Fruit fly (Drosophila melanogaster) whole organism, prepupa: ENCODE data around the gene IFT43.

Source experiments
- Blimp-1 ChIP-seq: fragments of 200-800 bp; sonication (Bioruptor generic); optimal IDR thresholded peaks from 3 replicates; lab custom pipeline; 2017; ENCODE audit warnings: missing biosample characterization, missing genetic modification characterization, mild to moderate bottlenecking, moderate library complexity, missing genetic modification reagents
- CG10631 ChIP-seq: fragments of 200-800 bp; sonication (Bioruptor generic); optimal IDR thresholded peaks from 2 replicates; lab custom pipeline; 2016; ENCODE audit warnings: missing biosample characterization, missing genetic modification characterization
- CG11762 ChIP-seq: fragments of 200-800 bp; sonication (Bioruptor generic); optimal IDR thresholded peaks from 3 replicates; lab custom pipeline; 2016; ENCODE audit warnings: missing biosample characterization, missing genetic modification characterization; ENCODE audit not compliant: insufficient read depth
- CG11902 ChIP-seq: fragments of 200-800 bp; sonication (Bioruptor generic); optimal IDR thresholded peaks from 3 replicates; lab custom pipeline; 2016; ENCODE audit warnings: missing biosample characterization, missing genetic modification characterization
- CG15336 ChIP-seq: fragments of 200-800 bp; sonication (Bioruptor generic); IDR thresholded peaks from 2 replicates; pipeline ENCODE4 v1.3.6; 2022; ENCODE audit warnings: missing biosample characterization, missing genetic modification characterization
- CG3032 ChIP-seq: fragments of 200-800 bp; optimal IDR thresholded peaks from 2 replicates; lab custom pipeline; 2019; ENCODE audit warnings: missing biosample characterization, mild to moderate bottlenecking, missing genetic modification characterization, moderate library complexity
- CG32006 ChIP-seq: fragments of 200-800 bp; sonication (Bioruptor generic); optimal IDR thresholded peaks from 3 replicates; lab custom pipeline; 2017; ENCODE audit warnings: missing biosample characterization, mild to moderate bottlenecking, missing genetic modification characterization
- CG6163 ChIP-seq: fragments of 200-800 bp; sonication (Bioruptor generic); IDR thresholded peaks from 3 replicates; pipeline ENCODE4 v1.3.6; 2022; ENCODE audit warnings: missing biosample characterization, missing genetic modification characterization
- CG6792 ChIP-seq: fragments of 200-800 bp; sonication (Bioruptor generic); optimal IDR thresholded peaks from 3 replicates; lab custom pipeline; 2016; ENCODE audit warnings: missing biosample characterization, missing genetic modification characterization
- CG6854 ChIP-seq: fragments of 200-800 bp; sonication (Bioruptor generic); optimal IDR thresholded peaks from 2 replicates; lab custom pipeline; 2017; ENCODE audit warnings: missing biosample characterization, mild to moderate bottlenecking, missing genetic modification characterization
- CG8319 ChIP-seq: fragments of 200-800 bp; sonication (Bioruptor generic); optimal IDR thresholded peaks from 3 replicates; lab custom pipeline; 2016; ENCODE audit warnings: missing biosample characterization, missing genetic modification characterization
- CG9139 ChIP-seq: fragments of 200-800 bp; sonication (Bioruptor generic); optimal IDR thresholded peaks from 3 replicates; lab custom pipeline; 2017; ENCODE audit warnings: missing biosample characterization, mild to moderate bottlenecking, missing genetic modification characterization
- Eip78C ChIP-seq: fragments of 200-800 bp; sonication (Bioruptor generic); peaks from one replicate; lab custom pipeline; 2016; ENCODE audit warnings: missing biosample characterization, missing genetic modification characterization
- Eip93F ChIP-seq: fragments of 200-800 bp; sonication (Bioruptor generic); optimal IDR thresholded peaks from 2 replicates; lab custom pipeline; 2016; ENCODE audit warnings: missing biosample characterization, mild to moderate bottlenecking, missing genetic modification characterization
- Ets96B ChIP-seq: fragments of 200-800 bp; optimal IDR thresholded peaks from 2 replicates; lab custom pipeline; 2019; ENCODE audit warnings: missing biosample characterization, mild to moderate bottlenecking, missing genetic modification characterization, moderate library complexity
- Hr39 ChIP-seq: fragments of 200-800 bp; sonication (Bioruptor generic); optimal IDR thresholded peaks from 2 replicates; lab custom pipeline; 2016; ENCODE audit warnings: missing biosample characterization, missing genetic modification characterization
- Hr4 ChIP-seq: fragments of 200-800 bp; sonication (Bioruptor generic); optimal IDR thresholded peaks from 3 replicates; lab custom pipeline; 2016; ENCODE audit warnings: missing biosample characterization, missing genetic modification characterization
- Lpt ChIP-seq: fragments of 200-800 bp; sonication (Bioruptor generic); optimal IDR thresholded peaks from 3 replicates; lab custom pipeline; 2016; ENCODE audit warnings: missing biosample characterization, missing genetic modification characterization
- Smox ChIP-seq: fragments of 200-800 bp; sonication (Bioruptor generic); optimal IDR thresholded peaks from 3 replicates; lab custom pipeline; 2016; ENCODE audit warnings: missing biosample characterization, missing genetic modification characterization
- achi ChIP-seq: fragments of 200-800 bp; sonication (Bioruptor generic); optimal IDR thresholded peaks from 3 replicates; lab custom pipeline; 2016; ENCODE audit warnings: missing biosample characterization, missing genetic modification characterization
- dsx ChIP-seq: fragments of 200-800 bp; optimal IDR thresholded peaks from 3 replicates; lab custom pipeline; 2019; ENCODE audit warnings: missing biosample characterization, mild to moderate bottlenecking, missing genetic modification characterization, moderate library complexity; ENCODE audit not compliant: poor library complexity, severe bottlenecking
- esn ChIP-seq: fragments of 200-800 bp; sonication (Bioruptor generic); optimal IDR thresholded peaks from 2 replicates; lab custom pipeline; 2016; ENCODE audit warnings: missing biosample characterization, mild to moderate bottlenecking, missing genetic modification characterization, moderate library complexity
- fd85E ChIP-seq: fragments of 200-800 bp; sonication (Bioruptor generic); optimal IDR thresholded peaks from 3 replicates; lab custom pipeline; 2016; ENCODE audit warnings: missing biosample characterization, missing genetic modification characterization
- lz ChIP-seq: fragments of 200-800 bp; sonication (Bioruptor generic); optimal IDR thresholded peaks from 3 replicates; lab custom pipeline; 2016; ENCODE audit warnings: missing biosample characterization, missing genetic modification characterization
- pdm3 ChIP-seq: fragments of 200-800 bp; sonication (Bioruptor generic); optimal IDR thresholded peaks from 3 replicates; lab custom pipeline; 2016; ENCODE audit warnings: missing biosample characterization, missing genetic modification characterization
- salr ChIP-seq, 2 experiments: fragments of 200-800 bp; sonication (Bioruptor generic); optimal IDR thresholded peaks; 3 replicates each; lab custom pipeline; 2016 to 2018; ENCODE audit warnings: missing biosample characterization in 2 of 2, missing genetic modification characterization in 2 of 2, mild to moderate bottlenecking in 1 of 2
- ss ChIP-seq, 2 experiments: fragments of 200-800 bp; sonication (Bioruptor generic); optimal IDR thresholded peaks; 2 replicates in 1 of 2; 3 replicates in 1 of 2; lab custom pipeline; 2017 to 2018; ENCODE audit warnings: mild to moderate bottlenecking in 2 of 2, missing biosample characterization in 2 of 2, missing genetic modification characterization in 2 of 2, moderate library complexity in 1 of 2
- svp ChIP-seq: fragments of 200-800 bp; sonication (Bioruptor generic); peaks from one replicate; lab custom pipeline; 2016; ENCODE audit warnings: missing biosample characterization, missing genetic modification characterization
- topi ChIP-seq: fragments of 200-800 bp; sonication (Bioruptor generic); optimal IDR thresholded peaks from 3 replicates; lab custom pipeline; 2016; ENCODE audit warnings: missing biosample characterization, missing genetic modification characterization
- vri ChIP-seq: fragments of 200-800 bp; sonication (Bioruptor generic); optimal IDR thresholded peaks from 3 replicates; lab custom pipeline; 2016; ENCODE audit warnings: missing biosample characterization, mild to moderate bottlenecking, missing genetic modification characterization

IFT43 gene

DNA sequence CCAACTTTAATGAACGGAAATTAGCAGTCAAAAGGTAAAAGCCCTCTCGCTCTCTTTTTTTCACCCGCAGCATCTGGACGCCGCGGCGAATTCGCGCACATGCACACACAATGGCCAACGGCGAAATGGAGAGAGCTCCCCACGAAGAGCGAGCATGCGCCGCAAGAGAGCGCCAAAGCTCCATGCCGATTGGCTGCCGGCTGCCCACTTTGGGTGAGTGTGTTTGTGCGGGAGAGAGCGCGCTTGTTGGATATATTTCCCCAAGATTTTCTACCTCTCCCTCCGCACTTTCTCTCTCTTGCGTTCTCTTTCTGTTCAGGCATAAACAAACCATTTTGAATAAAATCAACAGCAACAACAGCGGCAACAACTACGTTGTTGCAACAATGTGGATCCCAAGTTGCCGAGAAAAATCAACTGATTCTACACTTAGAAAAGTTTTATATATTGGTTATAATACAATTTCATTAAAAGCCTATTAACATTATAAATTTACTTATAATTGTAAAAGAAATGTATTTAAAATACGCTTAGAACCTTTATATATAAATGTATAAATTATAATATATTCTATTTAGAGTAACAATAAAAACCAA, 39.0 kb downstream of the IFT43 start:
- TF ChIP-seq pdm3 (GFP tag; lab: Kevin White, UChicago) (no peak), CG6854 (GFP tag; lab: Kevin White, UChicago) (peak; percentile 10), Eip93F (no peak), CG6163 (GFP tag; lab: Robert Waterston, UW) (peak; percentile 27; the same call in 1 of the 3 replicates), CG8319 (GFP tag; lab: Kevin White, UChicago) (no peak), dsx (GFP tag; lab: Kevin White, UChicago) (peak; percentile 80), achi (GFP tag; lab: Kevin White, UChicago) (no peak), CG11902 (GFP tag; lab: Kevin White, UChicago) (no peak), Eip78C (GFP tag; lab: Kevin White, UChicago) (peak; percentile 76), CG32006 (GFP tag; lab: Kevin White, UChicago) (peak; percentile 17), CG3032 (tag; lab: Kevin White, UChicago) (peak; percentile 22), Smox (no peak), Hr39 (GFP tag; lab: Kevin White, UChicago) (no peak), lz (GFP tag; lab: Kevin White, UChicago) (no peak), CG10631 (GFP tag; lab: Kevin White, UChicago) (peak; percentile 14), fd85E (GFP tag; lab: Kevin White, UChicago) (no peak), Ets96B (peak; percentile 37), CG6792 (no peak), Blimp-1 (no peak), Lpt (GFP tag; lab: Kevin White, UChicago) (no peak), CG11762 (GFP tag; lab: Kevin White, UChicago) (no peak), vri (GFP tag; lab: Kevin White, UChicago) (no peak), topi (GFP tag; lab: Kevin White, UChicago) (no peak), CG15336 (GFP tag; lab: Robert Waterston, UW) (peak; percentile 26; the same call in 1 of the 2 replicates)

DNA sequence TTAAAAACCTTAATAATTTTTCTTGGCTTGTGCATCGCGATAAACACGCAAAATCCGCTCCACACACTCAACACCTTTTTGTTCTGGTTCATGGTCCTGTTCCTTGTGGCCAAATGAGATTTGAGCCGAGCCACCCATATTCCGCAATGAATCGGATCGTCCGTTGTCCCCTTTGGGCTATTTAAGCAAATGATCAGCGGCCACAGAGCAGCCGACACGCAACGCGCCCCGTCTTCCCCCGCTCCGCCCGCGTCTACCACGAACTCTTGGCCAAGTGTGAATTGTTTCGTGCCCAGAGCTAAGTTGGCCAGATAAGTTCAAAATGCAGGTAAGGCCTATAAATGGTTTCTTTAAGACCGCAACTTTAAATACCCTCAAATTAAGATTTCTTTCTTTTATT, 43.7 kb downstream of the IFT43 start:
- peak in 1 of 2 experiments; percentile 91 for TF ChIP-seq ss (GFP tag; optimal IDR thresholded peaks at IDR 0.05; lab: Kevin White, UChicago)
- TF ChIP-seq CG11762 (GFP tag; lab: Kevin White, UChicago): no peak

DNA sequence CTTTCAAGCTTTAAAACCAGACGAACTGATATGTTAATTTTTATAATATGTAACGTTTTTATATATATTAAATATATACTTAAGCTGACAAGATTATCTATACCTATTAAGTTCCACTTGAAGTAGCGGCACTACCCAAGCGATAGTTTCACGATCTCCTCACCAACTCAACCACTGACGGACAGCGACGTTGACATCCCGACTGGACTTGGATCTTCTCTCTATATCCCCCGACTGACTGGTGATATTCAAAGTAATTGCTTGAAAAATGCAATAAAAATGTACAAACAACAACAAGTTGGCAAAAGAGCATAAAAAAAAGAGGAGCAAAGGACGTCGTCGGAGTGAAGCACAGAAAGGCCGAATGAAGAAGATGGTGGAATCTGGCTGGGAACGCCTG, 48.5 kb downstream of the IFT43 start, which contains the start of gene Ref2:
Gene Ref2 (minus strand): TSS at position 101 of the 400 bp plus-strand sequence.
- peak; percentile 52 for TF ChIP-seq svp (GFP tag; lab: Kevin White, UChicago)
- TF ChIP-seq CG9139 (GFP tag; lab: Kevin White, UChicago): no peak
- TF ChIP-seq, all 60 proteins: peak for 1

DNA sequence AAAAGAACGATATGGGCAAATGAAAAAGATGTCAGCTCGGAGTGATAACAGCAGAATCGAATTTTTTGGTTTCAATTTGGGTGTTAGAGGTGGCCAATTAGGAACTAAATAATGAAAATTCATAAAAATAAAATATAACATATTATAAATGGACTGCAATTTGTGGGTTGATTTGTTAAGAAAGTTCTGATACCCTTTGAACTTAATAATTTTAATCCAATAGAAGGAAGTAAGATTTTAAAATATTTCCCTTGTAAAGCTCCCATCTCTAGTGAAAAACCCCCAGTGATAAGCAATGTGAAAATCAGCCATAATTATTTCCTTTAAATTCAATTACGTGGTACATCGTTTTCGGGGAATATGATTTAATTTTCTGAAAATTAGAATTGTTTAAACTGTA, 50.5 kb downstream of the IFT43 start:
- TF ChIP-seq Lpt (GFP tag; lab: Kevin White, UChicago) (no peak), salr (GFP tag; optimal IDR thresholded peaks at IDR 0.05; lab: Kevin White, UChicago) (no peak), vri (GFP tag; lab: Kevin White, UChicago) (no peak), Hr4 (GFP tag; lab: Kevin White, UChicago) (no peak), esn (GFP tag; lab: Kevin White, UChicago) (peak; percentile 14), svp (GFP tag; lab: Kevin White, UChicago) (peak; percentile 37)
- TF ChIP-seq, all 60 proteins: peak for 2
